Worm (Caenorhabditis elegans): ENCODE measurements around the gene cpna-1.

DNA sequence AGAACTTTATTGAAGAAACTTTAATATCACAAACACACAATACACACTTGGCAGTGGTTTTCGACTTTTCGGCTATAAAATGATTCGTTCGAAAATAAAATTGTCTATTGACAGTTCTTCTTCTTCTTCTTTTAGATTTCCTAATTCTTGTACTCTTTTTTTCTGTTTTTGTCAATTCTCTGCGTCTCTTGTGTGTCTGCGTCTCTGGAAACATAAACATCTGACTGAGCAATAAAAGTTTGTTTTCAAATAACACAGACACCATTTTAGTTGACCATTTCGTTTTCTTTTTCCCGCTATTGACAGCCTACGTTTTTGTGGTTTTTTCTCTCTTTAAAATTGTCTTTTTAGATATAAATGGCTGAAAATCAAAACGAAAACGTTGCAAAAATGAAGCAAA lies 6.6 kb upstream of the cpna-1 start, which contains the start of gene R03H10.1:
- TF ChIP-seq W03F9.2 (tag; optimal IDR thresholded peaks at IDR 0.05) = no peak
- no peak for TF ChIP-seq him-1 (tag; optimal IDR thresholded peaks at IDR 0.05)
